Fruit fly (Drosophila melanogaster) S2 (cell line): Measurements from ENCODE around the gene CG32445.

Experiments used
- CG8478 ChIP-seq: fragments of >200 bp; optimal IDR thresholded peaks from 2 replicates; lab custom pipeline; 2018
- CTCF ChIP-seq, 2 experiments: fragments of >200 bp; optimal IDR thresholded peaks; 2 replicates each; lab custom pipeline; 2018

Gene CG32445

DNA sequence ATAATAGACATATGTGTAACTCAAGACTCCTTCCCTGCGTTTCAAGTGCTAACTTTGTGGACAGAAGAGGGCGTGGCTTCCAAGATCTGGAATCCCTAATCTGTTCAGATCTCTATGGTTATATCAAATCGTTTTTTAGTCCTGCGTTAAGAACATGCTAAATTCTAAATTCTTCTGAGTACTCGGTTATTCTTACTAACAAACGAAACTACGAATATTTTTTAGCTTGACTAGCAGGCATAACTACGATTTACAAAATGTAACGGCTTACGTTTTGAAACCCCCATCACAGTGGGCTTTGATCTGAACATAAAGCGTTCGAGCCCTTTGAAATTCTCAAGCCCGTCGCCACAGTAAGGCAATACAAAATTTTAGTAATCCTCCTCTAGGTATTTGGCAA lies at the start of gene CG32445:
Gene CG32445, plus strand, starts transcription at position 301 of the 400 bp plus-strand sequence.
- no peak for TF ChIP-seq CG8478
- TF ChIP-seq CTCF (optimal IDR thresholded peaks at IDR 0.05; lab: Kevin White, UChicago): no peak

DNA sequence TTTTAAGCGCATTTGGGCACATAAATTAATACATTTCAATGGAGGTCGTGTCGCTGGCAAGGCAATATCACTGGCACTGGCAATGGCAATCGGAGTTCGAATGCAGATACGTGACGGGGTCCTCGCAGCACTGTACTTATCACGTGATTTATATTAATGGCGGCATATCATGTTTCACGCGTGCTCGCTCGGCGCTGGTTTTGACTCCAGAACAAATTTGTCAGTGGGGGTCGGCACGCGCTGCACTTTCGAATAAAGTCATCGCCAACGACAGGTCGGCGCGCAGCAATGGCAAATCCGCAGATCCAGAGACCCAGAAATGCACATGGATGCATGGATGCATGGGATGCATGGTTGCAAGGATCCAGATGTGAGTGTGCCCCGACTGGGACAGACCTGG lies 47.9 kb upstream of the CG32445 start:
- TF ChIP-seq CTCF (optimal IDR thresholded peaks at IDR 0.05; lab: Kevin White, UChicago): no peak
- TF ChIP-seq CG8478: no peak

DNA sequence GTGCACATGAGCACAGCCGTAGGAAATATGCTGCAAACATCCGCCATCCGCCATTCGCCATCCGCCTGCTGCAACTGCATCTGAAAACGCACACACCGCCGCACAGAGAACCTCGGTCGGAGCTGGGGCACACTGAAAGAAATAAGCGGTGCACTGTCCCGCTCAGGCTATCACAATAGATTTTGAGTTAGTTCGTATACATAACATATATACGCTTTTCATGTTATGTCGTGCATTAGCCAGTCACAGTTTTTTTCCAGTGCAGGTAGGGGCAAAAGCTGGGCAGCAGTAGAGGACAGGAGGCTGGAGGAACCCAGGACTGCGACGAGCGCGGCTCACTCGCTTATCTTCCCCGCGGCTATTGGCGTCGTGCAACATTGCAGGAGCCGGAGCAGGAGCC lies 44.8 kb upstream of the CG32445 start:
- TF ChIP-seq CG8478: no peak
- no peak for TF ChIP-seq CTCF (optimal IDR thresholded peaks at IDR 0.05; lab: Kevin White, UChicago)

DNA sequence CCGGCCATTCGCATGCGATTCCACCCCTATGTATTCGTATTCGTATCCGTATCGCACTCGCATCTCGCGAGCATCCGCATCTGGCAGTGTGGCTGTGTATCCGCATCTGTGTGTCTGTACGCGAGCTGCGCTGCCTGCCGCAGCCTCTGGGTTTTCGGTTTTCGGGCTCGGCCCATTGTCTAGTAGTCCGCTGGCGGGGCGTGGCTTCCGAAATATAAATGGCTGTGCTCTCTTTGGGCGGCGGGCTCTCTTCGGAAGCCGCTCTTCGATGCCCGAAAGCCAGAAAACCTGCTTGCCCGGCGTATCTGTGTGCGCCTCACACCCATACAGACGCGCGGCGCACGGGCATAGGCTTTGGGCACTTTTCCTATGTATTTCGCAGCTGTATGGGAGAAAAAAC lies 40.8 kb upstream of the CG32445 start:
- TF ChIP-seq CTCF (optimal IDR thresholded peaks at IDR 0.05; lab: Kevin White, UChicago) (no peak), CG8478 (no peak)

DNA sequence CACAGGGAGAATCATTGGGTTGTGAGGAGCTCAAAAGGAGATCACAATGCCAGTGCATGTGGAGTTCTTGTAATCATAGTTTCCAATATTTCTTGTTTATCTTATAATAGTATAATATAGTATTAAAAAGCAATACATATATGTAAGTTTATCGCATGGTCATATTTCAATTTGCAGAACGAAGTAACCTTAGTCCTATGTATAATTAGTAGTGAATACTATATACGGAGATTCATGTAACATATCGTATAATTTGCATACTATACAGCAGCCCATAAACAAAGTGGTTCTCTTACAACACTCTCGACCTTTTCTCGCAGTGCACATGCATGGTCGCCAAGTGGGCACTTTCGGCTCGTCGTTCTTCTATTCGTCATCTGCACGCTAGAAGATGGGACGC lies 36.9 kb upstream of the CG32445 start:
- TF ChIP-seq CG8478: no peak
- TF ChIP-seq CTCF (optimal IDR thresholded peaks at IDR 0.05; lab: Kevin White, UChicago): no peak

DNA sequence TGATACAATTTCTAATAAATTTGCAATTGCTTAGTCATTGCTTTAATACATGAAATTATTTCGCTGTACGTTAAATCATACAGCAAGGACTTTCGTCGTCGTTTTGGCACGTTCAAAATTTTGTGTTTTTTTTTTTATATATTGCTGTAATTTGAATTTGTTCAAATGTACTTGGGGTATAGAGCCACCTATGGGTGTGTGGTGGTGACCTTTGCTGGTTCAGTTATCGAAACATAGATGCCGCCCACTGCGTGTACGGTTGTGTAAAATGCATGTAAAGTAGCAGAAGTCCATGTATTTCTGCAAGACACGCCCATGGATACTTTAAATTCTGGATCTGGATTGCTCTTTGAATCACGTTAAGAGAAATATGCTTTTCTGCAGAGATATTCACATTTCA lies 34.9 kb upstream of the CG32445 start:
- TF ChIP-seq CTCF (optimal IDR thresholded peaks at IDR 0.05; lab: Kevin White, UChicago) (peak; percentile 99 to 100), CG8478 (no peak)

DNA sequence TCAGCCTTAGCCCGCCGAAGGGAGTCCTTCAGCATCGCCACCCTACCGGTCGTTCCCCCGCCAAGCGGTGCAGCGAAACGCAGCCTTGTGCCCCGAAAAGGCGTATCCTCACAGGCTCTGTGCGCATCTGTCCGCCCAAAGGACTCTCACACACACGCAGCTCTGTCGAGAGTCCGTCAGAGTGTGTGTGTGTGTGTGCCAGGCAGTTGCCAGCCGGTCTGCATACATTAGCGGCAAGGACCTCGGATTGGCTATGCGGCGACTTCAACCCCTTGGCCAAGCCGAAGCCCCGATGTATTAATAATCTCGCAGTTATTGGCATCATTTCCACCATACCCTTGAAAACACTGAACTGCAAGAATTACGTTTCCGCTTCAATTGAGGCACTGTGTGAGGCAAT lies 28.6 kb upstream of the CG32445 start:
- no peak for TF ChIP-seq CG8478
- TF ChIP-seq CTCF (optimal IDR thresholded peaks at IDR 0.05; lab: Kevin White, UChicago): no peak

DNA sequence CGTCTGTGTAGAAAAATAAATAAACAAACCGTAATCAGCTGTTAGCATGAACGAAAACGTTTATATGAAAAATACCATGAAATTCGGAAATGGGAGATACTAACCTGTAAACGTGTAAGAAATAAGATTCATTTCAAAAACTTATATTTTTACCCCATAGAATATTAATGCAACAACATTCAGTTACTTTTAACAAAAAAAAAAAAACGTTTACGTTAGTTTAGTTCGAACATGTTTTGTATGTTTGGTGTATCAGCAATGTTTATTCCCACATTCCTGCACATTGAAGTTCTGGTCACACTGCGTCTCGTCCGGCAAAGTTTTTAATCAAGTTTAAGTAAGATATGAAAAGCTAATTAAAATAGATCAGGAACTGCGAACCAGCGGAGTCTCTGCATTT lies 21.8 kb upstream of the CG32445 start, which contains the start of the genes S1P and CG11307:
Gene S1P, minus strand, starts transcription at position 23 of the 400 bp plus-strand sequence.
Gene CG11307, plus strand, starts transcription at position 270 of the 400 bp plus-strand sequence.
- TF ChIP-seq CG8478 (no peak), CTCF (optimal IDR thresholded peaks at IDR 0.05; lab: Kevin White, UChicago) (no peak)

DNA sequence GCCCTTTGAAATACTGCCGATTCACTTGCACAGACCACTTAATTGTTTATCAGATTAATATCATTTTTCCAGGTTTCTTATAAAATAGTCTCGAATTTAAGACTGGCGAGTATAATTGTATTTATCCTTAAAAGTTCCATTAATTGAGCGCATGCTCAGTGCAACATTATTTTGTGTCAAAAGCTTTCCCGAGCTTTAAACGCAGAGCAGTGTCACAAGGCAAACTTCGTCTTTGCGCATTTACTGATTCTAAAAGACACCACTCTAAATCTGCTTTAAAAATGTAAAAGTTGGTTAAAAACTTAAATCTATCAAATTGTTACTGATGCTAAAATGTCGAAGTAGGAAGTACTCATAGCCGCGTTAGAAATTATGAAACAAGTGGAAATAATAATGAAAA lies 13.6 kb upstream of the CG32445 start, which contains the start of the genes CG7166 and Alg11:
Gene CG7166, minus strand, starts transcription at position 101 of the 400 bp plus-strand sequence.
Gene Alg11, plus strand, starts transcription at position 260 of the 400 bp plus-strand sequence.
- TF ChIP-seq CTCF (optimal IDR thresholded peaks at IDR 0.05; lab: Kevin White, UChicago): no peak
- no peak for TF ChIP-seq CG8478

DNA sequence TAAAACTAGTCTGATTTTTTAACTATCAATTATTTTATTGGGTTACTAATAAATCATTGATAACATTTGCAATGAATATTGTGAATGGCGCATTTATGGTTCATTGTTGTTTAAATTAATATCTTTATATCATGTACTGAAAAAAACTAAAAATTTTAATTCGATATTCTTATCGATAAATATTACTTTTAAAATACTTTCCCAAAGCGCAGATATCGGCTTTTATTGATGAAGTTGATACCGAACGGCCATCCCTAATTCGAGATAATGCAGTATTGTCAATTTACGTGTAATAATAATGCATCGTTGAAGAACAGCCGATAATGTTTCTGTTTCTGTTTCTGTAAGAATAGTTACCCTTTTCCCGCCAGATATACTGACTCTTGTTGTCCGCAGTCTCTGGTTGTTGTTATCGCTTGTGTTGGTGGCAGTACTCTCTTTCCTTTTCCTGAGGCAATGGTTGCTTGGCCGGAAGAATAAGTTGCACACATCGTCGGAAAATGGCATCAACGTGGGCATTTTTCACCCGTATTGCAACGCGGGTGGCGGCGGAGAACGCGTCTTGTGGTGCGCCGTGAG lies 13.0 kb upstream of the CG32445 start:
- no peak for TF ChIP-seq CG8478
- no peak for TF ChIP-seq CTCF (optimal IDR thresholded peaks at IDR 0.05; lab: Kevin White, UChicago)

DNA sequence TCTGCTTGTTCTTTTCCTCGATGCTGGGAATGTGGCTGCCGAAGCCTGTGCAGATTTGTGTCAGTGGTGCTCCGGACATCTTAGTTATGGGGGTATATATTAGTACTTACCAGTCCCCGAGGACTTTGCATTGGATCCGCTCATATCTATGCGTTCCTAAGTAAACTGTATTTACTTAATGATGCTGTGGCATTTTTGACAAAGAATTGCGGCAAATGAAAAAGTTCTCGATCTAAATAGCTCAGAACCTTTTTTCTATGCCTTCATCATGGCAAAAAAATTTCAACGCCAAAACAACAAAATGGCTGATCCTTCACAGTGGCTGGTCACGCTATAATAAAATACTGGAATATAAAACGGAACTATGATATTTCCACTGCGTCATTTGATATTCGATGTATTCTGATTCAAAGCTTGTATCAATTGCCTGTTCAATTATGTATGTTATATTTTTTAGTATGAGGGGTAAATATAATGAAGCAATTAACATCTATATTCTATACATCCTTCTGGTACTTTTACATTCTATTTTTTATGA lies 4.9 kb upstream of the CG32445 start, which contains the start of gene MED1:
Gene MED1, minus strand, starts transcription at position 295 of the 538 bp plus-strand sequence.
- no peak for TF ChIP-seq CTCF (optimal IDR thresholded peaks at IDR 0.05; lab: Kevin White, UChicago)
- TF ChIP-seq CG8478: no peak

DNA sequence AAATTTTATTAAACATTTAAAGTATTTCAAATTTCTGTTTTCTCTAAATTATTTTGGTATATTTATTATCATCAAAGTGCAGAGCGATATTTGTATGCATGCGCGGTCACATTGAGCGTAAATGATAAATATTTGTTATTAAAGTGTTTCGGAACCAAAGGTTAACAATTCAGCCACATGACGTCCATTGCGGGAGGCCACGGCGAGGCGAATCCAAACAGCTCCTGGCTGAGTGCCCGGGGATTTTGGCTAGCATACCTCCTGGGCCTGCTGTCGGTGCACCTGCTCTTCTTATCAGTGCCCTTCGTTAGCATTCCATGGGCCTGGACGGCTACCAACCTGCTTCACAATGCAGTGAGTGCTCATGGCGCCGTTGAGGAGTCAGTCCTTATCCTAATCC lies 4.0 kb upstream of the CG32445 start, which contains the start of gene ORMDL:
Gene ORMDL, plus strand, starts transcription at position 98 of the 400 bp plus-strand sequence.
- TF ChIP-seq CG8478 (no peak), CTCF (optimal IDR thresholded peaks at IDR 0.05; lab: Kevin White, UChicago) (no peak)

DNA sequence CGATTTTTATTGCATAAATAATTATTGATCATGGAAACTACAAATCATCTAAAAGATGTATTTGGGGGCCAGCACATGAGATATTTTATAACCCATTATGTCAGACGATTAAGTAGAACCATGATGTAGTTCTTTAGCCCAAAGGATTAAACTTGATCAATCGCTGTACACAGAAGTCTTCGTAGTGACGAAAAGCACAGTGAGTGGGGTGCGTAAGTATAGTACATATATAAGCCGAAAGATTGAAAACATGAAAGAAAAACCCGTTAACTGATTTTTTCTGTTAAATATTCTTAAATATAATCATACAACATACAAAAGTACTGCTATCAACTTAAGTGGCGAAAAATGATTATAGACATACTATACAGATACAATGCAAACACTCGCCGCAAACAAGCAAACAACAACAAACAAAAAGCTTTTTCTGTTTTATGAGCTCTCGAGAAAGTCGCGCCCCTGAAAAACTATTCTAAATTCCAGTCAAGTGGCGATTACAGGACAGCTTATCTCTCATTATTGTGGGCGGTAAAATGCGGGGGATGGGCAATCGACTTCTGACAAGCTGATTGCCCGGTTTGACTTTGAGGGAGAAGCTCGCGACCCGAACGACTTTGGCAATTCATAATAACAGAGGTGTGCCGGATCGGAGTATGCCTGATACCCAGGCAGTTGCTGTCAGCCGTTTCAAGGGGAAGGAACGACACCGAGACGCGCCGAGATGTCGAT lies 2.7 kb upstream of the CG32445 start, which contains the start of gene CG32444:
Gene CG32444, plus strand, starts transcription at position 683 of the 729 bp plus-strand sequence.
- TF ChIP-seq CTCF (optimal IDR thresholded peaks at IDR 0.05; lab: Kevin White, UChicago) (no peak), CG8478 (no peak)

DNA sequence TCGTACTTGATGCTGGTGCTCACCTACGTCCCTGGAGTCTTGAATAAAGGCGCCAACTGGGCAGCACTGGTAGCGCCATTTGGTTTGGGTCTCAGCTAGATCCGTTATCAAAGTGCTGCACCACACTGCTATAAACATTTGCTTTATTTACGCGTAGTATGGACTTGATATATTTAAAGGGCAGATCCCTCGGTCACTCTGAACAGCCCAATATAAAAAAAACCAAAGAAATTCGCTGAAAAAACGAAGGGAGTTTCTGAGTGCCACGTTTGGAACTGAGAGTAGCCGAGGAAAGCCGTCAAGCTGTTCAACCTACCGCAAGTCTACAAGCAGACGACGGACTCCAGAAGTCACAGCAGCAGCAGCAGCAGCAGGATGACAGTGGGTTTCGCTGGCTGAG lies 1.7 kb downstream of the CG32445 start, which contains the start of gene Atox1:
Gene Atox1, plus strand, starts transcription at position 181 of the 400 bp plus-strand sequence.
- TF ChIP-seq CTCF (optimal IDR thresholded peaks at IDR 0.05; lab: Kevin White, UChicago): peak; percentile 79 to 81
- TF ChIP-seq CG8478: no peak

DNA sequence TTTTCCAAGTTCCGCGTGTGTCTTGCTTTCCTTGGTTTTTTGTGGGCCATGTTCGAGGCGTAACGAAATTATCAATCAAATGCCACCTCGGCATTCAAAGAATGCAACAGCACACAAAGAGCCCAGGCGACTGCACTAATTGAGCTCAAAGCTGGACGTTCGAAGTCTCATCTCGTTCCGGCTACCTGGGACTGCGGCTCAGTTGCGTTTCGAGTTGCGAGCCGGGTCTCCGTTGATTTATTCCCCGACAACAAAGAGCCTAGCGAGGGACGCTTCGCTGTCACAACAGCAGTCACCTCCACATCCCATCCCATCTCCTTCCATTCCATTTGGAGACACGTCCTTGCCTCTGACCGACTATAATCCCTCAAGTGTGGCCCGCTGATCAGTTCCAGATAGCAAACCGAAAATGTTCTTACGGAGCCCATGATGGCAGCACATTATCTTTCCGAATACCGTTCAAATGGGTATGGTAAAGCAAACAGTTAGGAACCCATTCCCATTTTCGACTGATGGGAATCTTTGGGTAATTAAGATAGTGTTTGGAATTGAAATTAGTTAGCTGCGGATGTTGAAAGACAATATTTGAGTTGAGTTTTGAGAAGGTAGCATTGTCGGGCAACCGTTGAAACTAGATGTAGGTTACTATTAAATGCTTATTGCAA lies 3.9 kb downstream of the CG32445 start:
- TF ChIP-seq CTCF (optimal IDR thresholded peaks at IDR 0.05; lab: Kevin White, UChicago) (no peak), CG8478 (no peak)
